Worm (Caenorhabditis elegans) whole organism, L1 larva: ENCODE data around the gene npl-4.2.

Source experiments
- C04F5.9 ChIP-seq: sonication (generic microtip); optimal IDR thresholded peaks from 2 replicates; lab custom pipeline; 2016; ENCODE audit warnings: missing genetic modification characterization, missing compliant biosample characterization
- C34B4.2 ChIP-seq: sonication (generic microtip); optimal IDR thresholded peaks from 2 replicates; lab custom pipeline; 2017; ENCODE audit warnings: mild to moderate bottlenecking, missing genetic modification characterization, missing compliant biosample characterization
- aha-1 ChIP-seq: fragments of 150-350 bp; optimal IDR thresholded peaks from 2 replicates; lab custom pipeline; 2014; ENCODE audit warnings: missing biosample characterization, missing genetic modification characterization
- ama-1 ChIP-seq: fragments of 150-350 bp; optimal IDR thresholded peaks from 2 replicates; lab custom pipeline; 2014
- blmp-1 ChIP-seq: fragments of 150-350 bp; optimal IDR thresholded peaks from 2 replicates; lab custom pipeline; 2014; ENCODE audit warnings: missing biosample characterization, missing genetic modification characterization
- ceh-63 ChIP-seq: fragments of 200-800 bp; sonication (Bioruptor generic); optimal IDR thresholded peaks from 2 replicates; lab custom pipeline; 2018; ENCODE audit warnings: mild to moderate bottlenecking, missing genetic modification characterization, missing compliant biosample characterization
- ceh-8 ChIP-seq: fragments of 200-800 bp; sonication (Bioruptor generic); optimal IDR thresholded peaks from 2 replicates; lab custom pipeline; 2018; ENCODE audit warnings: mild to moderate bottlenecking, missing genetic modification characterization, moderate library complexity, missing compliant biosample characterization
- ceh-90 ChIP-seq: sonication (generic microtip); optimal IDR thresholded peaks from 2 replicates; lab custom pipeline; 2016; ENCODE audit warnings: missing genetic modification characterization, missing compliant biosample characterization
- dpl-1 ChIP-seq, 3 experiments: fragments of 150-350 bp in 2 of 3; sonication (generic microtip) in 1 of 3; optimal IDR thresholded peaks; 2 replicates each; lab custom pipeline; 2014 to 2017; ENCODE audit warnings: missing biosample characterization in 3 of 3, missing genetic modification characterization in 3 of 3, missing genetic modification reagents in 3 of 3
- dsc-1 ChIP-seq: sonication (generic microtip); optimal IDR thresholded peaks from 2 replicates; lab custom pipeline; 2016; ENCODE audit warnings: mild to moderate bottlenecking, missing genetic modification characterization, missing compliant biosample characterization
- efl-1 ChIP-seq, 4 experiments: fragments of 150-350 bp; optimal IDR thresholded peaks in 3 of 4; peaks in 1 of 4; 1 replicate in 1 of 4; 2 replicates in 3 of 4; lab custom pipeline; 2014; ENCODE audit warnings: missing biosample characterization in 2 of 4, missing genetic modification characterization in 2 of 4, missing genetic modification reagents in 2 of 4
- efl-3 ChIP-seq: fragments of 200-800 bp; sonication (Bioruptor generic); optimal IDR thresholded peaks from 2 replicates; lab custom pipeline; 2018; ENCODE audit warnings: mild to moderate bottlenecking, missing genetic modification characterization, missing compliant biosample characterization
- egl-27 ChIP-seq, 2 experiments: fragments of 150-350 bp in 1 of 2; sonication (generic microtip); optimal IDR thresholded peaks; 3 replicates each; lab custom pipeline; 2017 to 2018; ENCODE audit warnings: missing biosample characterization in 2 of 2, missing genetic modification characterization in 2 of 2, missing genetic modification reagents in 2 of 2
- elt-3 ChIP-seq, 6 experiments: fragments of 150-350 bp in 1 of 6; sonication (generic microtip); optimal IDR thresholded peaks; 2 replicates each; lab custom pipeline; 2017 to 2018; ENCODE audit warnings: missing biosample characterization in 6 of 6, missing genetic modification characterization in 6 of 6, inconsistent platforms in 1 of 6
- fkh-10 ChIP-seq: sonication (generic microtip); optimal IDR thresholded peaks from 2 replicates; lab custom pipeline; 2017; ENCODE audit warnings: missing biosample characterization, missing genetic modification reagents, missing genetic modification characterization
- fkh-4 ChIP-seq: sonication (generic microtip); optimal IDR thresholded peaks from 2 replicates; lab custom pipeline; 2016; ENCODE audit warnings: missing compliant biosample characterization, missing genetic modification characterization, borderline replicate concordance
- fkh-8 ChIP-seq: sonication (generic microtip); optimal IDR thresholded peaks from 2 replicates; lab custom pipeline; 2016; ENCODE audit warnings: mild to moderate bottlenecking, missing genetic modification characterization, missing compliant biosample characterization
- fos-1 ChIP-seq: fragments of 150-350 bp; optimal IDR thresholded peaks from 2 replicates; lab custom pipeline; 2014; ENCODE audit warnings: missing biosample characterization, missing genetic modification characterization
- grh-1 ChIP-seq: fragments of 200-800 bp; sonication (Bioruptor generic); IDR thresholded peaks from 2 replicates; pipeline ENCODE4 v1.3.6; 2022; ENCODE audit warnings: missing genetic modification reagents, missing genetic modification characterization, missing compliant biosample characterization
- hlh-17 ChIP-seq: fragments of 200-800 bp; sonication (Bioruptor generic); optimal IDR thresholded peaks from 2 replicates; lab custom pipeline; 2018; ENCODE audit warnings: missing genetic modification characterization, mild to moderate bottlenecking, missing compliant biosample characterization, moderate library complexity, borderline replicate concordance
- hpl-2 ChIP-seq: fragments of 150-350 bp; optimal IDR thresholded peaks from 2 replicates; lab custom pipeline; 2014; ENCODE audit warnings: missing biosample characterization, missing genetic modification reagents, missing genetic modification characterization
- isw-1 ChIP-seq: fragments of 200-800 bp; sonication (Bioruptor generic); IDR thresholded peaks from 2 replicates; pipeline ENCODE4 v1.3.6; 2022; ENCODE audit warnings: missing genetic modification characterization, missing compliant biosample characterization
- lin-13 ChIP-seq: fragments of 150-350 bp; optimal IDR thresholded peaks from 2 replicates; lab custom pipeline; 2014; ENCODE audit warnings: missing biosample characterization, missing genetic modification reagents, missing genetic modification characterization
- lin-14 ChIP-seq: fragments of 200-800 bp; sonication (Bioruptor generic); optimal IDR thresholded peaks from 2 replicates; lab custom pipeline; 2018; ENCODE audit warnings: mild to moderate bottlenecking, missing genetic modification characterization, moderate library complexity, missing compliant biosample characterization
- lir-3 ChIP-seq: sonication (generic microtip); optimal IDR thresholded peaks from 2 replicates; lab custom pipeline; 2016; ENCODE audit warnings: mild to moderate bottlenecking, missing genetic modification characterization, moderate library complexity, missing compliant biosample characterization; ENCODE audit not compliant: poor library complexity
- lsy-2 ChIP-seq, 2 experiments: fragments of 150-350 bp; optimal IDR thresholded peaks; 2 replicates each; lab custom pipeline; 2014; ENCODE audit warnings: missing biosample characterization in 2 of 2, missing genetic modification characterization in 2 of 2
- mef-2 ChIP-seq: fragments of 150-350 bp; optimal IDR thresholded peaks from 2 replicates; lab custom pipeline; 2014; ENCODE audit warnings: missing biosample characterization, missing genetic modification characterization
- mep-1 ChIP-seq: fragments of 150-350 bp; optimal IDR thresholded peaks from 2 replicates; lab custom pipeline; 2014; ENCODE audit warnings: missing biosample characterization, missing genetic modification characterization
- nhr-11 ChIP-seq: fragments of 150-350 bp; optimal IDR thresholded peaks from 2 replicates; lab custom pipeline; 2014; ENCODE audit warnings: missing biosample characterization, missing genetic modification characterization
- nhr-12 ChIP-seq: sonication (generic microtip); optimal IDR thresholded peaks from 2 replicates; lab custom pipeline; 2017; ENCODE audit warnings: missing biosample characterization, missing genetic modification characterization
- nhr-19 ChIP-seq: fragments of 200-800 bp; sonication (Bioruptor generic); conservative IDR thresholded peaks from 2 replicates; pipeline ENCODE4 v1.3.6; 2022; ENCODE audit warnings: missing genetic modification characterization, missing compliant biosample characterization
- nhr-237 ChIP-seq: fragments of 150-350 bp; optimal IDR thresholded peaks from 2 replicates; lab custom pipeline; 2014; ENCODE audit warnings: missing biosample characterization, missing genetic modification characterization
- nhr-28 ChIP-seq: fragments of 150-350 bp; optimal IDR thresholded peaks from 2 replicates; lab custom pipeline; 2014; ENCODE audit warnings: missing biosample characterization, missing genetic modification characterization
- nhr-76 ChIP-seq: sonication (generic microtip); optimal IDR thresholded peaks from 2 replicates; lab custom pipeline; 2017; ENCODE audit warnings: missing biosample characterization, missing genetic modification characterization
- nhr-85 ChIP-seq: sonication (generic microtip); peaks from one replicate; lab custom pipeline; 2016; ENCODE audit warnings: missing genetic modification characterization, inconsistent platforms, missing compliant biosample characterization
- nhr-90 ChIP-seq: sonication (generic microtip); optimal IDR thresholded peaks from 2 replicates; lab custom pipeline; 2016; ENCODE audit warnings: mild to moderate bottlenecking, missing genetic modification characterization, missing compliant biosample characterization; ENCODE audit not compliant: poor library complexity
- pqm-1 ChIP-seq: sonication (generic microtip); optimal IDR thresholded peaks from 3 replicates; lab custom pipeline; 2017; ENCODE audit warnings: missing biosample characterization, missing genetic modification characterization
- rnt-1 ChIP-seq: sonication (generic microtip); optimal IDR thresholded peaks from 2 replicates; lab custom pipeline; 2016; ENCODE audit warnings: mild to moderate bottlenecking, missing genetic modification characterization, moderate library complexity, missing compliant biosample characterization
- snpc-4 ChIP-seq: fragments of 150-350 bp; optimal IDR thresholded peaks from 2 replicates; lab custom pipeline; 2014; ENCODE audit warnings: missing biosample characterization, missing genetic modification characterization
- sox-4 ChIP-seq: sonication (generic microtip); optimal IDR thresholded peaks from 2 replicates; lab custom pipeline; 2016; ENCODE audit warnings: missing genetic modification characterization, missing compliant biosample characterization
- sup-37 ChIP-seq: fragments of 200-800 bp; sonication (Bioruptor generic); optimal IDR thresholded peaks from 2 replicates; lab custom pipeline; 2018; ENCODE audit warnings: mild to moderate bottlenecking, missing genetic modification characterization, missing compliant biosample characterization
- swsn-7 ChIP-seq: sonication (generic microtip); optimal IDR thresholded peaks from 2 replicates; lab custom pipeline; 2016; ENCODE audit warnings: missing genetic modification characterization, missing compliant biosample characterization
- unc-86 ChIP-seq: sonication (generic microtip); optimal IDR thresholded peaks from 2 replicates; lab custom pipeline; 2016; ENCODE audit warnings: missing genetic modification characterization, missing compliant biosample characterization
- xbp-1 ChIP-seq: sonication (generic microtip); optimal IDR thresholded peaks from 2 replicates; lab custom pipeline; 2016; ENCODE audit warnings: missing genetic modification characterization, missing compliant biosample characterization
- zag-1 ChIP-seq: fragments of 150-350 bp; optimal IDR thresholded peaks from 2 replicates; lab custom pipeline; 2014; ENCODE audit warnings: missing biosample characterization, missing genetic modification characterization

npl-4.2 gene

ce11 chrII:5587794-5588193, 34.9 kb upstream of the npl-4.2 start:
- TF ChIP-seq nhr-12 (tag; lab: Kevin White, UChicago) (no peak), lin-13 (GFP tag; lab: Kevin White, UChicago) (no peak), nhr-76 (tag; lab: Kevin White, UChicago) (no peak), nhr-28 (tag; lab: Kevin White, UChicago) (no peak), egl-27 (tag; optimal IDR thresholded peaks at IDR 0.05; lab: Kevin White, UChicago) (no peak), fos-1 (tag; lab: Kevin White, UChicago) (no peak), zag-1 (tag; lab: Kevin White, UChicago) (no peak), ceh-90 (tag; lab: Kevin White, UChicago) (no peak), isw-1 (GFP tag; lab: Robert Waterston, UW) (no peak), lir-3 (no peak), dsc-1 (tag; lab: Kevin White, UChicago) (no peak)

ce11 chrII:5589690-5590089, 33.0 kb upstream of the npl-4.2 start, which contains the start of gene C17G10.13:
Gene C17G10.13, minus strand, starts transcription at chrII:5589790.
- no peak for TF ChIP-seq lin-13 (GFP tag; lab: Kevin White, UChicago)
- TF ChIP-seq nhr-11 (tag; lab: Kevin White, UChicago) = no peak
- TF ChIP-seq ceh-63 (GFP tag; lab: Kevin White, UChicago) = no peak
- no peak for TF ChIP-seq elt-3 (tag; optimal IDR thresholded peaks at IDR 0.05; lab: Kevin White, UChicago)
- no peak for TF ChIP-seq nhr-28 (tag; lab: Kevin White, UChicago)
- no peak for TF ChIP-seq swsn-7 (tag; lab: Kevin White, UChicago)
- no peak for TF ChIP-seq nhr-90 (tag; lab: Kevin White, UChicago)
- no peak for TF ChIP-seq sox-4 (tag; lab: Kevin White, UChicago)
- TF ChIP-seq fos-1 (tag; lab: Kevin White, UChicago) = no peak
- no peak for TF ChIP-seq C04F5.9 (tag; lab: Kevin White, UChicago)
- no peak for TF ChIP-seq fkh-8 (tag; lab: Kevin White, UChicago)
- no peak for TF ChIP-seq snpc-4 (tag; lab: Kevin White, UChicago)
- TF ChIP-seq fkh-4 (tag; lab: Kevin White, UChicago) = no peak
- TF ChIP-seq nhr-19 (GFP tag; lab: Robert Waterston, UW) = no peak
- no peak for TF ChIP-seq fkh-10 (GFP tag; lab: Kevin White, UChicago)
- TF ChIP-seq mef-2 (tag; lab: Kevin White, UChicago) = no peak
- TF ChIP-seq pqm-1 (tag; lab: Kevin White, UChicago) = no peak

ce11 chrII:5591558-5591957, 31.1 kb upstream of the npl-4.2 start:
- no peak for TF ChIP-seq ama-1 (lab: Kevin White, UChicago)
- TF ChIP-seq nhr-85 = peak; percentile 52
- TF ChIP-seq efl-1 (optimal IDR thresholded peaks at IDR 0.05; lab: Kevin White, UChicago) = no peak
- peak in 1 of 2 experiments; percentile 82 for TF ChIP-seq efl-1 (GFP tag; optimal IDR thresholded peaks at IDR 0.05 in 1 of 2; lab: Kevin White, UChicago)
- TF ChIP-seq lsy-2 (tag; optimal IDR thresholded peaks at IDR 0.05; lab: Kevin White, UChicago) = no peak

- TF ChIP-seq nhr-85 (peak; percentile 72), unc-86 (tag; lab: Kevin White, UChicago) (no peak), dpl-1 (GFP tag; optimal IDR thresholded peaks at IDR 0.05; lab: Kevin White, UChicago) (no peak), fkh-8 (tag; lab: Kevin White, UChicago) (no peak)
Measured at ce11 chrII:5592857-5593256, 29.8 kb upstream of the npl-4.2 start.

- peak; percentile 80 for TF ChIP-seq rnt-1
- peak; percentile 84 for TF ChIP-seq mep-1 (tag; lab: Kevin White, UChicago)
- TF ChIP-seq efl-3 (GFP tag; lab: Kevin White, UChicago) = no peak
- no peak for TF ChIP-seq C34B4.2 (tag; lab: Kevin White, UChicago)
- peak; percentile 42 for TF ChIP-seq sup-37 (GFP tag; lab: Kevin White, UChicago)
- TF ChIP-seq hpl-2 (GFP tag; lab: Kevin White, UChicago) = no peak
- TF ChIP-seq nhr-19 (GFP tag; lab: Robert Waterston, UW) = peak; percentile 76
- TF ChIP-seq xbp-1 (tag; lab: Kevin White, UChicago) = peak; percentile 57
- TF ChIP-seq blmp-1 (tag; lab: Kevin White, UChicago) = peak; percentile 64
- no peak for TF ChIP-seq aha-1
- TF ChIP-seq lin-14 = peak; percentile 96
- TF ChIP-seq ceh-8 = no peak
- 0 out of 2 replicates have a peak, but pooled peaks have one; percentile 8 for TF ChIP-seq grh-1
- TF ChIP-seq hlh-17 (GFP tag; lab: Kevin White, UChicago) = no peak
- peak; percentile 48 for TF ChIP-seq ama-1 (lab: Kevin White, UChicago)
- peak; percentile 18 for TF ChIP-seq nhr-237 (tag; lab: Kevin White, UChicago)
Measured at ce11 chrII:5593377-5593932, 29.2 kb upstream of the npl-4.2 start, which contains the start of gene cdc-14. Gene cdc-14, minus strand, starts transcription at chrII:5593427.
